Worm (Caenorhabditis elegans): ENCODE measurements around the gene ssp-35.
A peak's percentile ranks its signal among the peaks of the same experiment; 100 is the strongest.

Gene ssp-35

DNA sequence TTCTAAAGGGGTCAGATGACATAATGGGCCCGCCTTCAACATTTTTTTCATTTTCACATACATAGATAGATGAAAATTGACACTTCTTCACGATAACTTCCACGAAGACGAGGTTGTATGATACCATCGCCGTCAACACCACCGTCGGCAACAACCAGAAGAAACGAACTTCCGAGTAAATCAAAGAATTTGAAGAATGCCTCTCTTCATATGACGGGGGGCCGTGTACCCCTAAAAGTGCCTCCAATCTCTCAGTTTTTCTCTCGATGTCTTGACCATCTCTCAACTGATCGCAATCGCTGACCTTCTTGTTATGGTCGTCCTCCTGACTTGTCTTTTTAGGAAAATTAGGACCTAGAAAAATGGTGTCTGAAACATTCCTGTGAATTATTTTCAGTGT, 31.9 kb upstream of the ssp-35 start (continued):
- TF ChIP-seq Y116A8C.19 (tag; optimal IDR thresholded peaks at IDR 0.05; ENCODE audit: borderline replicate concordance) (no peak), nhr-47 (tag; optimal IDR thresholded peaks at IDR 0.05) (peak; percentile 2)

DNA sequence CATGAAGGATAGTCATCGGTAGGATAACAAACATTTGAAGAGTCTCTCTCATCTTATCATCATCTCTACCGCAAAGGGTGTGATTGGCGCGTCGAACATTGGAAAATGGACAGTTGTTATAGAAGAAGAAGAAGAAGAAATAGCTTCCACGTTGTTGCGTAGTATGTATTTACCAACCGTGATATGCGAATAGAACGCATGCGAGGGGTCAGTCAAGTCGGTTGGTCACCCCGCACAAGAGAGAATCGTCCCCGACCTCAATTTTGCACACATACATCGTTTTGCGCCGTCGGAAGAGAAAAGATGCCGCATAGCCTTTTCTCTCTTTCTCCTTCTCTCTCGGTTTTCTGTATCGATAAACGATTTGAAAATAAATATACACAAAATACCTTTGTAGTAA, 31.4 kb upstream of the ssp-35 start:
- TF ChIP-seq mdl-1 (tag; optimal IDR thresholded peaks at IDR 0.05), result no peak
- TF ChIP-seq blmp-1 (tag; optimal IDR thresholded peaks at IDR 0.05), result peak; percentile 17
- no peak for TF ChIP-seq nhr-12 (tag; optimal IDR thresholded peaks at IDR 0.05)
- no peak for TF ChIP-seq jun-1 (tag; optimal IDR thresholded peaks at IDR 0.05)
- TF ChIP-seq nhr-28 (tag; optimal IDR thresholded peaks at IDR 0.05), result no peak
- no peak for TF ChIP-seq efl-1 (optimal IDR thresholded peaks at IDR 0.05)
- peak in 1 of 2 experiments; percentile 87 for TF ChIP-seq efl-1 (GFP tag; optimal IDR thresholded peaks at IDR 0.05 in 1 of 2)
- no peak for TF ChIP-seq lsy-2 (tag; optimal IDR thresholded peaks at IDR 0.05)
- no peak for TF ChIP-seq unc-98 (GFP tag; IDR thresholded peaks at IDR 0.05)
- TF ChIP-seq lin-35 (GFP tag; optimal IDR thresholded peaks at IDR 0.05), result peak in 1 of 2 experiments; percentile 10
- TF ChIP-seq sup-37 (GFP tag; optimal IDR thresholded peaks at IDR 0.05), result no peak

DNA sequence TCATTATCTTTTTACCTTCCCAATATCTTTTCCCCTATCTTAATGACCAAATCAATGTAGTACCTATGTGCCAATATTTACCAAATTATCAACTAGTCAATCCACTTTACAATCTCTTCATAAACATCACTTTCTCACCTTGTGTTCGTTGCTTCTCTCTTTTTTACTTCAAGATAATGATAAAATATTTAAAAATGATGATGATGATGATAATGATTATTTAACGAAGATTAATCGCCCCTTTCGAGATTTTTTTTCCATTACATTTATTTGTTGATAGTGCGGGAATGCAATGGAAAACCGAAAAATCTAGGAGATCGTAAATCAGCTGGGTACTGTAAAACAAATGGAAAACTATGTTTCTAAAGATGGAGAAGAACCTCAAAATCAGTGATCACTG, 30.5 kb upstream of the ssp-35 start:
- no peak for TF ChIP-seq isw-1 (GFP tag; IDR thresholded peaks at IDR 0.05)
- no peak for TF ChIP-seq ama-1 (optimal IDR thresholded peaks at IDR 0.05)
- TF ChIP-seq lsy-2 (tag; optimal IDR thresholded peaks at IDR 0.05), result peak in 1 of 2 experiments; percentile 49
- no peak for TF ChIP-seq swsn-7 (tag; optimal IDR thresholded peaks at IDR 0.05)
- 0 out of 2 replicates have a peak, but pooled peaks have one; percentile 15 for TF ChIP-seq grh-1 (GFP tag; IDR thresholded peaks at IDR 0.05)
- TF ChIP-seq ceh-90 (tag; optimal IDR thresholded peaks at IDR 0.05), result no peak
- TF ChIP-seq sup-37 (GFP tag; optimal IDR thresholded peaks at IDR 0.05), result no peak
- TF ChIP-seq mab-9 (GFP tag; IDR thresholded peaks at IDR 0.05), result no peak
- TF ChIP-seq lin-13 (GFP tag; optimal IDR thresholded peaks at IDR 0.05), result no peak
- TF ChIP-seq fos-1 (tag; optimal IDR thresholded peaks at IDR 0.05), result no peak
- TF ChIP-seq nhr-77 (tag; optimal IDR thresholded peaks at IDR 0.05), result no peak
- no peak for TF ChIP-seq unc-86 (tag; optimal IDR thresholded peaks at IDR 0.05)
- TF ChIP-seq hpl-2 (GFP tag; optimal IDR thresholded peaks at IDR 0.05), result no peak
- no peak for TF ChIP-seq fkh-8 (tag; optimal IDR thresholded peaks at IDR 0.05)
- TF ChIP-seq elt-3 (tag; optimal IDR thresholded peaks at IDR 0.05), result peak in 2 of 6 experiments; percentile 58 to 79
- no peak for TF ChIP-seq Y116A8C.19 (tag; optimal IDR thresholded peaks at IDR 0.05; ENCODE audit: borderline replicate concordance)
- TF ChIP-seq ceh-8 (GFP tag; optimal IDR thresholded peaks at IDR 0.05), result no peak
- TF ChIP-seq ceh-88 (GFP tag; IDR thresholded peaks at IDR 0.05), result no peak
- no peak for TF ChIP-seq nhr-28 (tag; optimal IDR thresholded peaks at IDR 0.05)
- peak; percentile 54 for TF ChIP-seq blmp-1 (tag; optimal IDR thresholded peaks at IDR 0.05)
- TF ChIP-seq C16A3.4 (tag; optimal IDR thresholded peaks at IDR 0.05), result no peak
- peak; percentile 9 for TF ChIP-seq tbx-2 (tag; optimal IDR thresholded peaks at IDR 0.05)
- TF ChIP-seq egl-13 (tag; optimal IDR thresholded peaks at IDR 0.05), result no peak
- peak; percentile 69 for TF ChIP-seq nhr-85 (tag)
- TF ChIP-seq nhr-84 (tag; optimal IDR thresholded peaks at IDR 0.05), result no peak
- no peak for TF ChIP-seq vab-15 (tag; optimal IDR thresholded peaks at IDR 0.05)
- TF ChIP-seq nhr-20 (tag; optimal IDR thresholded peaks at IDR 0.05), result peak; percentile 18
- TF ChIP-seq ceh-63 (GFP tag; optimal IDR thresholded peaks at IDR 0.05), result no peak
- TF ChIP-seq snpc-4 (tag; optimal IDR thresholded peaks at IDR 0.05), result no peak
- TF ChIP-seq unc-62 (GFP tag; optimal IDR thresholded peaks at IDR 0.05), result no peak
- peak; percentile 42 for TF ChIP-seq lin-14 (GFP tag; optimal IDR thresholded peaks at IDR 0.05)
- TF ChIP-seq nhr-90 (tag; optimal IDR thresholded peaks at IDR 0.05; ENCODE audit: poor library complexity), result peak; percentile 4
- TF ChIP-seq lir-3 (tag; optimal IDR thresholded peaks at IDR 0.05; ENCODE audit: poor library complexity), result no peak
- TF ChIP-seq ztf-4 (tag; optimal IDR thresholded peaks at IDR 0.05), result no peak
- no peak for TF ChIP-seq dsc-1 (tag; optimal IDR thresholded peaks at IDR 0.05)
- TF ChIP-seq lin-39 (tag; optimal IDR thresholded peaks at IDR 0.05), result no peak
- no peak for TF ChIP-seq nhr-11 (tag; optimal IDR thresholded peaks at IDR 0.05)
- no peak for TF ChIP-seq zag-1 (tag; optimal IDR thresholded peaks at IDR 0.05)
- no peak for TF ChIP-seq efl-3 (GFP tag; optimal IDR thresholded peaks at IDR 0.05)
- TF ChIP-seq hlh-17 (GFP tag; optimal IDR thresholded peaks at IDR 0.05; ENCODE audit: borderline replicate concordance), result no peak
- TF ChIP-seq rnt-1 (tag; optimal IDR thresholded peaks at IDR 0.05), result no peak
- TF ChIP-seq lin-15B (tag; optimal IDR thresholded peaks at IDR 0.05), result no peak
- no peak for TF ChIP-seq nhr-47 (tag; optimal IDR thresholded peaks at IDR 0.05)

All from whole organism, L1 larva.